Worm (Caenorhabditis elegans) whole organism, dauer: ENCODE measurements around the gene srw-76.

Experiments used
- unc-62 ChIP-seq: sonication (generic microtip); optimal IDR thresholded peaks from 2 replicates; lab custom pipeline; 2017; ENCODE audit warnings: missing biosample characterization, missing genetic modification reagents, missing genetic modification characterization

srw-76 gene

DNA sequence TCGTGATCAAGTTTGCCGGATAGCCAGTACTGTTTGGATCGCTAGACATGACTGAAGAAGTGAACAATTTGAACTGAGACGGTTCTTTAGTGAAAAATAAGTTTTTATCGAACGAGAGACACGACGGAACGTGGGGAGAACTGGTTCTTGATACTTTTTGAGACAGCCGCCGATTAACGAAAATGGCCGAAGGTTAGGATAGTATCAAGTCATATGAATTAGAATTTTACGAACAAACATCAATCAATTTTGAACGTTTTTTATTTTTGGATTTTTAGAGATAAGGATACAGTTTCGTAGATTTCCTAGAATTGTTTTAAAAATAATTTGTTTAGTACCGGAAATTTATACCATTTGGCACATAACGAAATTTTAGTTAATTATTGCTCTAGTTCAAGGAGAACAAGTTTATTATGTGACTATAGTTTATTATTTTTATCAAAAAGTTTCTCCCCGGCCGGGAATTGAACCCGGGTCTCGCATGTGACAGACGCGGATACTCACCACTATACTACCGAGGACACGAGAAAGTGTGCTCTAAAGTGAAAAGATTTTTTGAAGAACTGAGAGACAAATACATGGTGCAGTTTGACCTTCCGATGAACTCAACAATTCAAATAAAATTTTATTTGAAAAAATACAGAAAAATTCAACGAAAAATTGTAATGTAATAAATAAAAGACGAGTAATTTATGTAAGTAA, 10.4 kb upstream of the srw-76 start, which contains the start of gene W06G6.20:
Gene W06G6.20 (minus strand): TSS at position 51 of the 702 bp plus-strand sequence.
- TF ChIP-seq unc-62 (GFP tag; lab: Kevin White, UChicago) = no peak

DNA sequence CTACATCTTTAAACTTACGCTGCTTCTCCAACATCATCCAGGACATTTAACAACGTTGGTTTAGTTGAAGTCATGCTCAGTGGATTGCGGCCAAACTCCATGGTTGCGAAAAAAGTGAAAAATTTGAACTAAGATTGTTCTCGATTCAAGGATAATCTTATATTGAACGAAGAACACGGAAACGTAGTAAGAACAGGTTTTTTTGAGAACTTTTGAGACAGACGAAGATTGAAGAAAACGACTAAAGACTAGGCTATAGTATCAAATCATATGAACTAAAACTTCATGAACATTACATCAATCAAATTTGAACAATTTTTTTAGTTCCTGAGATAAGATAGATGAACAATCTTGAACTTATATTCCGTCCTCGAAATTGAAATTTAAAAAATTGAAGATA, 9.0 kb upstream of the srw-76 start, which contains the start of gene W06G6.10:
Gene W06G6.10 (minus strand): TSS at position 101 of the 400 bp plus-strand sequence.
- no peak for TF ChIP-seq unc-62 (GFP tag; lab: Kevin White, UChicago)

DNA sequence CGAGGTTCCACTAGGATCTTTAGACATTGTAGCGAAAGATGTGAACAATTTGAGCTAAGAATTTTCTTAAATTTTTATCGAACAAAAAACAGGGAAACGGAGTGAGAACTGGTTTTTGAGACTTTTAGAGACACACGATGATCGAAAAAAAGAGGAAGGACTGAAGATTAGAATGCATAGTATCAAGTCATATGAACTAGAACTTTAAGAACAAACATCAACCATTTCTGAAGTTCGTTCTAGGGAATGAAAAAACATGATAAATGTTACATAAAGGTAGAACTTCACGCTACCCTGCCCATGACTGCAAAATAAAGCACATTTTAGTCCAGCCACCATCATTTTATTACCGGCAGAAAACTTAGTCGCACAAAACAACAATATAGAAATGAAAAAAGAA, 8.3 kb upstream of the srw-76 start, which contains the start of gene W06G6.9:
Gene W06G6.9 (minus strand): TSS at position 101 of the 400 bp plus-strand sequence.
- no peak for TF ChIP-seq unc-62 (GFP tag; lab: Kevin White, UChicago)

DNA sequence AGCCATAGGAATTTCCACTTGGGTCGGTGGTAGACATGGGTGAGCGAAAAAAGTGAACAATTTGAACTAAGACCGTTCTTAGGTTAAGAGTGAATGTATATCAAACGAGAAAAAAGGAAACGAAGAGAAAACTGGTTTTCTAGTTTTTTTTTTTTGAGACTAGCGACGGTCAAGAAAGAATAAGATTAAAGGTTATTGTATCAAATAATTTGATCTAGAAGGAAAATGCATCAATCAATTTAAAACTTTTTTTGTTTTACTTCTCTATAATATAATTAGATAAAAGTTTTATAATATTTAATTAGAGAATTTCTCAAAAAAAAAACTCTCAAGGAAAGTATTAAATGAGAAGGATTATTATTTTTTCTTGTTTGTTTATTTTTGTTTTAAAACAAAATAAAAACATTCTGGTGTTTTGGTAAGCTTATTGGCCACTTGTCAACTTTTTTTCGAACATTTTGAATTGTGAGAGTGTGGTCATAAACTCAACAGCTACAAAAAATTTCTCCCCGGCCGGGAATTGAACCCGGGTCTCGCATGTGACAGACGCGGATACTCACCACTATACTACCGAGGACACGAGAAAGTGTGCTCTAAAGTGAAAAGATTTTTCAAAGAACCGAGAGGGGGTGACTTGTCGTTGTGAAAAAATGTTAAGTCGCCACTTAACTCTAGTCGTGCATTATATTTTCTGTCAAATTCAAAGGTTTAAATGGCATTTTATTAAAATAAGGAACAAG, 7.3 kb upstream of the srw-76 start, which contains the start of gene W06G6.17:
Gene W06G6.17 (minus strand): TSS at position 51 of the 740 bp plus-strand sequence.
- no peak for TF ChIP-seq unc-62 (GFP tag; lab: Kevin White, UChicago)

DNA sequence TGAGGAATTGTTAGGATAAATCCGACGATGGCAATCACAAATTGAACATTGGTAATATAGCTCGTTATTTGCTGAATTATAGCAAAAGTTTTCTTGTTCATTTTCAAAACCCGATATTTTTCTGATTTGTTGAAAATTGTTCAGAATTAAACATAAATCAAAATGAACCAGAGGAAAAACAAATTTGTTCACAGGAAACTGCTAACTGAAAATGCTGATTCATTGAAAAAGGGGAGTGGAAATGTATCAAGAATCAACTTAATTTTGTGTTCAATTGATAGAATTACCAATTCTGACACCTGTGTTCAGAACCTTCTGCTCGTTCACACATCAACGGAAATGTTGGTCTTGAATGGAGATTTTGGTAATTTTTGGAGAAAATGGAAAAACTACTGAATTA, 5.5 kb upstream of the srw-76 start, which contains the start of gene srw-77:
Gene srw-77 (minus strand): TSS at position 101 of the 400 bp plus-strand sequence.
- TF ChIP-seq unc-62 (GFP tag; lab: Kevin White, UChicago) = no peak

DNA sequence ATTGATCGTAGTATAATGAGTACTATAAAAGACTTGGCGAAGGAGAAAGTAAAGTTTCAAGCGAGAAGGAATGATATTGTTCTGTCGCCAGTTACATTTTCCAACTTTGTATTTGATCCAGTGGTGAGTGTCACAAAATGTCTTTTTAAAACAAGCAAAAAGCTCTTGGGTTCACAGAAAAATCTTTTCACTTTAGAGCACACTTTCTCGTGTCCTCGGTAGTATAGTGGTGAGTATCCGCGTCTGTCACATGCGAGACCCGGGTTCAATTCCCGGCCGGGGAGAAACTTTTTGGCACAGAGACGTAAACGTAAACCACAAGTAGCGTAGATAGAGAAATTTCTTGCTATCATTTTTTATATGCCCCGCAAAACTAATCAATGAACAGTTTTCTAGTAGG, 2.3 kb upstream of the srw-76 start:
- TF ChIP-seq unc-62 (GFP tag; lab: Kevin White, UChicago) = no peak

DNA sequence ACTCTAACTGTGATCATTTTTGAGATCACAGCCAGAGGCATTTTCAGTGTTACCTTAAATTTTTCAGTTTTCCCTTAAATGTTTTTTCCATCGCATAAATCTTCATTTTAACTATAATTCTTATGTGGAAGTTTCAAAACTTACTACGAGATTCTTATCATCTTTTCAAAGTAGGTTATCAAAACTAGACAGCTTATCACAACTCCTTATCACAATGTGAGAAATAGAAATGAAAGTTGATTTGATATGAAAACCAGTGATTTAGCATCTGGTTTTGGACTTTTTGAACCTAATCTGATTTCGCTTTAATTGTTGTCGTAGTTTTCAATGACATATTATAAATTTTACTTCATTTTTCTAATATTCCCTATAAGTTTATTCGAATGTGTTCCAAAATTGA, 2.2 kb downstream of the srw-76 start, which contains the start of gene mltn-11:
Gene mltn-11 (plus strand): TSS at position 276 of the 400 bp plus-strand sequence.
- TF ChIP-seq unc-62 (GFP tag; lab: Kevin White, UChicago) = no peak

DNA sequence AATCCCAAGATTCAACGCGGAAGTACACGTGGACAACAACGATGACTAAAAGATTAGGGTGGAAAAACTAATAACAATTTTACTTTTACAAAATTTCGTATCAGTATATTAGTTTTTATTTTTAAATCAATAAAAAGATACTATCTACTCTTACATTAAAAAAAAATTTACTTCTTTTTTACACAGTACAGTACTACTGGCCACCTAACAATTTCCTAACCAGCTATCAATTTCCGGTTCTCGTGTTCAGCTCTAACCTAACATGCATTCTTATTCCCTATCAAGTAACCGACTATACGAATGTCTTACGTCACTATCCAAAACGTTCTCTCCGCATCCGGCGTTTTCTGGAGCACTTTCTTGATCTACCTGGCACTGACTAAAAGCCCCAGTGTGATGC, 8.5 kb downstream of the srw-76 start, which contains the start of gene srd-21:
Gene srd-21 (plus strand): TSS at position 301 of the 400 bp plus-strand sequence.
- no peak for TF ChIP-seq unc-62 (GFP tag; lab: Kevin White, UChicago)

DNA sequence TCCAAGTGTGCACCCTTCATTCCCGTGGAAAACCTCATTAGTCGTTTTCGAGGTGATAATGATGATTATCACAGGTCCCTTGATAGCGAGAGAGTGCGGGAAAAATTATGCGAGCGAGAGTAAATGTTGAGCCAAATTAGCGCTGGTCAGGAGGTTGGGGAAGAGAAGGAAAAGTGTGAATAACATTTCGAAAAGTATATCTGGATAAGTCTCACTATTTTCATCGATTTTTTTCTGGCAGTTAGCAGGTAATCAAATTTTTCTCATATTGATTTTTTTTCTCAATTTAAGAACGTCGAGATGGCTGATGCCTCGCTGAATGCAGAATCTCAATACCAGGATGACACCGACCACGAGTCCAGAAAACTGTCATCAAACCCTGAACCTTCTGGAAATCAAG, 9.1 kb downstream of the srw-76 start, which contains the start of gene W06G6.2:
Gene W06G6.2 (plus strand): TSS at position 301 of the 400 bp plus-strand sequence.
- no peak for TF ChIP-seq unc-62 (GFP tag; lab: Kevin White, UChicago)

DNA sequence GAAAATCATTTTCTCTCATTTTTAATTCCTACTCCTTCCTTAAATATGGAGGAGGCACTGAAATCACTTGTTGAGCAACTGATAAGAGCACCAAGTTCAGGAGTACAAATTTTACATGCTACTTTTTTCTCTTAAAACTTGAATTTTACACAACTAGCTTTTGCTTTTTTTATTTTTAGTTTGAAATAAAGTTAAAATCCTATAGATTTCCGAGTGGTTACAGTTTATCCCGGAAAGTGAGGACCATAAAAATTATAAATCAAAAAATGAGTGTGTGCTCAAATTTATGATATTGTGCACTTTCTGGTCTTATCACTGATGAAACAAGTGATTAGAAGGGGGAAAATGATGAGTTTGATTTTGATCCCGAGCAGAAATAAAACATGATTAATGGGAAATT, 10.1 kb downstream of the srw-76 start, which contains the start of gene oac-53:
Gene oac-53 (minus strand): TSS at position 9 of the 400 bp plus-strand sequence.
- no peak for TF ChIP-seq unc-62 (GFP tag; lab: Kevin White, UChicago)

DNA sequence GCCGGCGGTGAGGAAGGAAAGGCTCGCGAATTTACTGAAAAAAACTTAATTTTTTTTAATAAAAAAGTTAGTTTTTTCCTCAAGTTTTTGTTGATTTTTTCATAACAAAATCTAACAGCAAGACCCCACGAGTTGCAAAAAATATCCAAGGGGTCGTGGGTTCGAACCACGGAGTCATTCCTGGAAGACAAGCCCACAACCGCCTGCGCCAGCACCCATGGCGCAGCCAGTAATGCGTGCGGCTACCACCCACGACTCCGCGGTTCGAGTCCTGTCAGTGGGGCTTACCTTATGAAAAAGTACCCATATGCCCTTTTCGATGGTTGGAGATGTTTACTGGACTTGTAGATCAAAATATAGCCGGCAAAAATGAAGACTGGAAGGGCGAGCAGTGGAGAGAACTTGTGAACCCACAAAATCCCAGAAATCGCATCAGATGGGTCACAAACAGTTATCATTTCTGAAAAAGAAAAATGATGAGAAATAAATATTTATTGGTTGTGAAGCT, 15.3 kb downstream of the srw-76 start, which contains the start of gene Y70C5A.2:
Gene Y70C5A.2 (minus strand): TSS at position 458 of the 508 bp plus-strand sequence.
- no peak for TF ChIP-seq unc-62 (GFP tag; lab: Kevin White, UChicago)

DNA sequence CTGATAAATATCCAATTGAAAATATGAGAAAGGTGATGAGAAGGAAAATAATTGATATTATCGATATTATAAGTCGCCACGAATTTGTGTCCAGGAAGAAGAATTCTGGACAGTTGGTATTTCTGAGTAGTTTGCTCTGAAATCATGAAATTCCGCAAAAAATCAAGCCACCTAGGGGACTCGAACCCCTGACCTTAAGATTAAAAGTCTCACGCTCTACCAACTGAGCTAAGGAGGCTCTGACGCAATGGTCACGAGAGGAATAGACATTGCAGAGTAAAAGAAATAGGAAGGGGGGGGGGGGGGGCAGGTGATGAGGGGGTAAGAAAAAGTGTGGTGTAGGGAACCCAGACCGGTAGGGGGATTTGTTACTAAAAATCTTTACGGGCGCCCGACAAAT, 16.2 kb downstream of the srw-76 start:
- TF ChIP-seq unc-62 (GFP tag; lab: Kevin White, UChicago) = no peak

DNA sequence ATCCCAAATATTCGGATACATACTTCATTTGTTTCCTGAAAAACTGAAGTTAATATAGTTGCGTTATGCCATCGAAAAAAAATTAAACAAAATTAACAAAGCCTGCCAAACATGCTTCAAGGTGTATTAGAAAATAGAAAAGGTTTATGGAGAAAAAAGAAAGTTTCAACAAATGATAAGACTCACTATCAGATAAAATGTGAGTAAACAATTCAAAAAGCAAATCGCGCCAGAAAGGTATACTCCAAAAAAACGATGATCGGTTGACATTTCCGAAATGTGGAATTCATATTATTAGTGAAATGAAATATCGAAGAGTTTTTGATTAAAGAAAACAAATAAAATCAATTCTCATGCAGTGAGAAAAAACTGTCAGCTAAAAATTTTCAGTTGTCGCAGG, 17.2 kb downstream of the srw-76 start, which contains the start of gene Y70C5A.3:
Gene Y70C5A.3 (minus strand): TSS at position 50 of the 400 bp plus-strand sequence.
- no peak for TF ChIP-seq unc-62 (GFP tag; lab: Kevin White, UChicago)

DNA sequence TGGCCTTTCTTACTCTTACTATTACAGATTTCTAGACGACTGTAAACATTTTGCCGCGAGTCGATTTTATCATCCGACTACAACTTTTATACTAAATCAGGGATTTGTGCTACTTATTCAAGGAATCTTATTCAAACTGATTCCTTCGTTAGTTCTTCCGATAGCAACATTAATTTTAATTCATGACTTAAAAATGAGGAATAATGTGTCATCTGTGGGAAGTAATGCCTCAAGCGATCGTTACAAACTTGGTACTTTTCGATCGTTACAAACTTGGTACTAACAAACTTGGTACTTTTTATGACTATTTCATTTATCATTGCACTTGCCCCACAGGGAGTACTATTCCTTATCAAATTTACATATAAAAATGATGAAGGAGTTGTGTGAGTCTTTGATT, 20.6 kb downstream of the srw-76 start, which contains the start of gene Y70C5A.4:
Gene Y70C5A.4 (plus strand): TSS at position 301 of the 400 bp plus-strand sequence.
- TF ChIP-seq unc-62 (GFP tag; lab: Kevin White, UChicago) = no peak

DNA sequence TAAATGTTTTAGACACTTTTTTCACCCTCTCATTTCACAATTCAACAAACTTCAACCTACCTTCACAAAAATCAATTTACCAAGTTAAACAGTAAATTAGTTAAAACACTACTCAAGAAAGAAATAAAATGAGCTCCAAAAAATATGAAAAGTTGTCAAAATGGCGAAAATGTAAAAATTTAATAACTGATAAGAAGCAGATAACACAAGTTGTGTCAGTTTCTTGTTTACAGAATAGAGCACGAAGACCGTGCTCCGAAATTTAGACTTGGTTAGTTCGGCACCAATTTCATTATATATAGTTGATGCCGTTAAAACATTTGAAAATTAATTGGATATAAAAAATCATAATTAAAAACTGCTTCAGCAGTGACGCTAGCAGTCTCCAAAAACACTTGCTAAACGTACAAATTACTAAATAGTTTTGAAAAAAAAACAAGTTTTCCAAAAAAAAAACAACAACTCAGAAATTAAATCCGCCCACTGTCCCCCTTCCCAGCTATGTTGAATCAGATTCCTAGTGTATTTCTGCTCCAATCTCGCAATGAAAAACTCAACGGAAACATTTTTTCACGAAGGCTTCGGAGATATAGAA, 27.2 kb downstream of the srw-76 start, which contains the start of gene srw-54:
Gene srw-54 (plus strand): TSS at position 545 of the 595 bp plus-strand sequence.
- no peak for TF ChIP-seq unc-62 (GFP tag; lab: Kevin White, UChicago)
